Fruit fly (Drosophila melanogaster) whole organism, embryonic: ENCODE measurements around the gene Crg-1.

Experiments used
- Ada2b ChIP-seq: fragments of 200-800 bp; sonication (Bioruptor generic); IDR thresholded peaks from 2 replicates; pipeline ENCODE4 v1.3.6; 2022; ENCODE audit warnings: missing biosample characterization, missing genetic modification characterization
- CG10274 ChIP-seq: fragments of 200-800 bp; sonication (Bioruptor generic); optimal IDR thresholded peaks from 3 replicates; lab custom pipeline; 2017; ENCODE audit warnings: missing biosample characterization, mild to moderate bottlenecking, missing genetic modification characterization
- CG11247 ChIP-seq: fragments of 200-800 bp; sonication (Bioruptor generic); IDR thresholded peaks from 2 replicates; pipeline ENCODE4 v1.3.6; 2022; ENCODE audit warnings: missing biosample characterization, missing genetic modification characterization
- CG11723 ChIP-seq: fragments of 200-800 bp; sonication (Bioruptor generic); optimal IDR thresholded peaks from 2 replicates; lab custom pipeline; 2017; ENCODE audit warnings: missing biosample characterization, mild to moderate bottlenecking, missing genetic modification characterization
- CG12299 ChIP-seq: fragments of 200-800 bp; sonication (Bioruptor generic); optimal IDR thresholded peaks from 2 replicates; lab custom pipeline; 2018; ENCODE audit warnings: missing biosample characterization, mild to moderate bottlenecking, missing genetic modification characterization
- CG12391 ChIP-seq: fragments of 200-800 bp; sonication (Bioruptor generic); optimal IDR thresholded peaks from 3 replicates; lab custom pipeline; 2018; ENCODE audit warnings: missing biosample characterization, mild to moderate bottlenecking, missing genetic modification characterization, moderate library complexity
- CG13296 ChIP-seq: fragments of 200-800 bp; sonication (Bioruptor generic); optimal IDR thresholded peaks from 3 replicates; lab custom pipeline; 2018; ENCODE audit warnings: missing biosample characterization, mild to moderate bottlenecking, missing genetic modification characterization
- CG15073 ChIP-seq: fragments of 200-800 bp; sonication (Bioruptor generic); optimal IDR thresholded peaks from 2 replicates; lab custom pipeline; 2016; ENCODE audit warnings: missing biosample characterization, missing genetic modification characterization
- CG18262 ChIP-seq: fragments of 200-800 bp; optimal IDR thresholded peaks from 3 replicates; lab custom pipeline; 2019; ENCODE audit warnings: missing biosample characterization, mild to moderate bottlenecking, missing genetic modification characterization, moderate library complexity
- CG18599 ChIP-seq: fragments of 200-800 bp; sonication (Bioruptor generic); optimal IDR thresholded peaks from 3 replicates; lab custom pipeline; 2017; ENCODE audit warnings: missing biosample characterization, missing genetic modification characterization, mild to moderate bottlenecking, moderate library complexity, missing genetic modification reagents
- CG31441 ChIP-seq: fragments of 200-800 bp; sonication (Bioruptor generic); IDR thresholded peaks from 2 replicates; pipeline ENCODE4 v1.3.6; 2022; ENCODE audit warnings: missing biosample characterization, missing genetic modification characterization
- CG4424 ChIP-seq: fragments of 200-800 bp; sonication (Bioruptor generic); optimal IDR thresholded peaks from 3 replicates; lab custom pipeline; 2016; ENCODE audit warnings: missing biosample characterization, missing genetic modification characterization
- CG5180 ChIP-seq: fragments of 200-800 bp; sonication (Bioruptor generic); optimal IDR thresholded peaks from 3 replicates; lab custom pipeline; 2017; ENCODE audit warnings: missing biosample characterization, missing genetic modification characterization, mild to moderate bottlenecking, moderate library complexity, missing genetic modification reagents
- CG7357 ChIP-seq: fragments of 200-800 bp; sonication (Bioruptor generic); IDR thresholded peaks from 3 replicates; pipeline ENCODE4 v1.3.6; 2022; ENCODE audit warnings: missing biosample characterization, missing genetic modification characterization
- CG7372 ChIP-seq: fragments of 200-800 bp; sonication (Bioruptor generic); IDR thresholded peaks from 2 replicates; pipeline ENCODE4 v1.3.6; 2022; ENCODE audit warnings: missing biosample characterization, missing genetic modification characterization
- CG7786 ChIP-seq: fragments of 200-800 bp; sonication (Bioruptor generic); optimal IDR thresholded peaks from 2 replicates; lab custom pipeline; 2016; ENCODE audit warnings: missing biosample characterization, missing genetic modification characterization
- CG7839 ChIP-seq: fragments of 200-800 bp; sonication (Bioruptor generic); optimal IDR thresholded peaks from 3 replicates; lab custom pipeline; 2018; ENCODE audit warnings: missing biosample characterization, mild to moderate bottlenecking, missing genetic modification characterization, moderate library complexity
- CoRest ChIP-seq: fragments of 200-800 bp; sonication (Bioruptor generic); optimal IDR thresholded peaks from 3 replicates; lab custom pipeline; 2018; ENCODE audit warnings: missing biosample characterization, mild to moderate bottlenecking, missing genetic modification characterization, moderate library complexity
- Drgx ChIP-seq: fragments of 200-800 bp; sonication (Bioruptor generic); IDR thresholded peaks from 2 replicates; pipeline ENCODE4 v1.3.6; 2022; ENCODE audit warnings: missing biosample characterization, missing genetic modification characterization
- E2f1 ChIP-seq: fragments of 200-800 bp; sonication (Bioruptor generic); IDR thresholded peaks from 2 replicates; pipeline ENCODE4 v1.3.6; 2022; ENCODE audit warnings: missing biosample characterization, missing genetic modification characterization
- HLH3B ChIP-seq: fragments of 200-800 bp; sonication (Bioruptor generic); IDR thresholded peaks from 2 replicates; pipeline ENCODE4 v1.3.6; 2022; ENCODE audit warnings: missing biosample characterization, missing genetic modification characterization
- Hr51 ChIP-seq, 2 experiments: fragments of 200-800 bp; sonication (Bioruptor generic); optimal IDR thresholded peaks; 2 replicates in 1 of 2; 3 replicates in 1 of 2; lab custom pipeline; 2016 to 2018; ENCODE audit warnings: missing biosample characterization in 2 of 2, missing genetic modification characterization in 2 of 2, mild to moderate bottlenecking in 1 of 2, moderate library complexity in 1 of 2
- Med ChIP-seq: fragments of 200-800 bp; sonication (Bioruptor generic); peaks from one replicate; lab custom pipeline; 2016; ENCODE audit warnings: missing biosample characterization, missing genetic modification characterization, mild to moderate bottlenecking, inconsistent platforms, moderate library complexity
- NFAT ChIP-seq: fragments of 200-800 bp; sonication (Bioruptor generic); IDR thresholded peaks from 2 replicates; pipeline ENCODE4 v1.3.6; 2022; ENCODE audit warnings: missing biosample characterization, missing genetic modification characterization
- Rfx ChIP-seq: fragments of 200-800 bp; sonication (Bioruptor generic); IDR thresholded peaks from 2 replicates; pipeline ENCODE4 v1.3.6; 2022; ENCODE audit warnings: missing biosample characterization, missing genetic modification characterization
- Rx ChIP-seq: fragments of 200-800 bp; sonication (Bioruptor generic); IDR thresholded peaks from 2 replicates; pipeline ENCODE4 v1.3.6; 2022; ENCODE audit warnings: missing biosample characterization, missing genetic modification characterization
- Side ChIP-seq: fragments of 200-800 bp; sonication (Bioruptor generic); optimal IDR thresholded peaks from 2 replicates; lab custom pipeline; 2016; ENCODE audit warnings: missing biosample characterization, missing genetic modification characterization
- ap ChIP-seq: fragments of 200-800 bp; sonication (Bioruptor generic); IDR thresholded peaks from 2 replicates; pipeline ENCODE4 v1.3.6; 2022; ENCODE audit warnings: missing biosample characterization, missing genetic modification characterization
- caup ChIP-seq: fragments of 200-800 bp; sonication (Bioruptor generic); optimal IDR thresholded peaks from 3 replicates; lab custom pipeline; 2017; ENCODE audit warnings: missing biosample characterization, mild to moderate bottlenecking, missing genetic modification characterization, moderate library complexity; ENCODE audit not compliant: severe bottlenecking
- cg ChIP-seq: fragments of 200-800 bp; sonication (Bioruptor generic); optimal IDR thresholded peaks from 3 replicates; lab custom pipeline; 2019; ENCODE audit warnings: missing biosample characterization, mild to moderate bottlenecking, missing genetic modification characterization, moderate library complexity
- chif ChIP-seq, 2 experiments: fragments of 200-800 bp; sonication (Bioruptor generic); optimal IDR thresholded peaks; 3 replicates each; lab custom pipeline; 2016; ENCODE audit warnings: missing biosample characterization in 2 of 2, missing genetic modification characterization in 2 of 2
- corto ChIP-seq: fragments of 200-800 bp; sonication (Bioruptor generic); optimal IDR thresholded peaks from 2 replicates; lab custom pipeline; 2016; ENCODE audit warnings: missing biosample characterization, mild to moderate bottlenecking, missing genetic modification characterization, moderate library complexity
- crc ChIP-seq: fragments of 200-800 bp; sonication (Bioruptor generic); optimal IDR thresholded peaks from 2 replicates; lab custom pipeline; 2016; ENCODE audit warnings: missing biosample characterization, missing genetic modification characterization
- cwo ChIP-seq: fragments of 200-800 bp; sonication (Bioruptor generic); optimal IDR thresholded peaks from 3 replicates; lab custom pipeline; 2017; ENCODE audit warnings: missing biosample characterization, missing genetic modification characterization, mild to moderate bottlenecking, moderate library complexity, missing genetic modification reagents
- dysf ChIP-seq: fragments of 200-800 bp; sonication (Bioruptor generic); IDR thresholded peaks from 3 replicates; pipeline ENCODE4 v1.3.6; 2022; ENCODE audit warnings: missing biosample characterization, missing genetic modification characterization
- esg ChIP-seq: fragments of 200-800 bp; sonication (Bioruptor generic); conservative IDR thresholded peaks from 2 replicates; pipeline ENCODE4 v1.3.6; 2022; ENCODE audit warnings: missing biosample characterization, missing genetic modification characterization
- fd3F ChIP-seq: fragments of 200-800 bp; sonication (Bioruptor generic); optimal IDR thresholded peaks from 2 replicates; lab custom pipeline; 2018; ENCODE audit warnings: missing biosample characterization, mild to moderate bottlenecking, missing genetic modification characterization, moderate library complexity
- fd96Cb ChIP-seq: fragments of 200-800 bp; sonication (Bioruptor generic); optimal IDR thresholded peaks from 2 replicates; lab custom pipeline; 2018; ENCODE audit warnings: missing biosample characterization, mild to moderate bottlenecking, missing genetic modification characterization, moderate library complexity
- lab ChIP-seq: fragments of 200-800 bp; sonication (Bioruptor generic); optimal IDR thresholded peaks from 3 replicates; lab custom pipeline; 2017; ENCODE audit warnings: missing biosample characterization, missing genetic modification characterization, mild to moderate bottlenecking, moderate library complexity, missing genetic modification reagents
- lbe ChIP-seq: fragments of 200-800 bp; sonication (Bioruptor generic); optimal IDR thresholded peaks from 2 replicates; lab custom pipeline; 2016; ENCODE audit warnings: missing biosample characterization, mild to moderate bottlenecking, missing genetic modification characterization
- lilli ChIP-seq: fragments of 200-800 bp; sonication (Bioruptor generic); optimal IDR thresholded peaks from 3 replicates; lab custom pipeline; 2016; ENCODE audit warnings: missing biosample characterization, missing genetic modification characterization
- lmd ChIP-seq: fragments of 200-800 bp; sonication (Bioruptor generic); IDR thresholded peaks from 2 replicates; pipeline ENCODE4 v1.3.6; 2022; ENCODE audit warnings: missing biosample characterization, missing genetic modification characterization
- nmo ChIP-seq: fragments of 200-800 bp; sonication (Bioruptor generic); optimal IDR thresholded peaks from 2 replicates; lab custom pipeline; 2018; ENCODE audit warnings: missing biosample characterization, mild to moderate bottlenecking, missing genetic modification characterization, moderate library complexity
- row ChIP-seq: fragments of 200-800 bp; sonication (Bioruptor generic); IDR thresholded peaks from 3 replicates; pipeline ENCODE4 v1.3.6; 2022; ENCODE audit warnings: missing biosample characterization, missing genetic modification characterization
- sens ChIP-seq: fragments of 200-800 bp; sonication (Bioruptor generic); peaks from one replicate; lab custom pipeline; 2016; ENCODE audit warnings: missing biosample characterization, missing genetic modification characterization
- sima ChIP-seq: fragments of 200-800 bp; sonication (Bioruptor generic); optimal IDR thresholded peaks from 2 replicates; lab custom pipeline; 2016; ENCODE audit warnings: missing biosample characterization, missing genetic modification characterization
- sob ChIP-seq: fragments of 200-800 bp; sonication (Bioruptor generic); IDR thresholded peaks from 2 replicates; pipeline ENCODE4 v1.3.6; 2022; ENCODE audit warnings: missing biosample characterization, missing genetic modification characterization
- tap ChIP-seq: fragments of 200-800 bp; optimal IDR thresholded peaks from 3 replicates; lab custom pipeline; 2019; ENCODE audit warnings: missing biosample characterization, mild to moderate bottlenecking, missing genetic modification characterization, moderate library complexity
- zfh1 ChIP-seq: fragments of 200-800 bp; sonication (Bioruptor generic); IDR thresholded peaks from 3 replicates; pipeline ENCODE4 v1.3.6; 2022; ENCODE audit warnings: missing biosample characterization, missing genetic modification characterization

The Crg-1 gene

DNA sequence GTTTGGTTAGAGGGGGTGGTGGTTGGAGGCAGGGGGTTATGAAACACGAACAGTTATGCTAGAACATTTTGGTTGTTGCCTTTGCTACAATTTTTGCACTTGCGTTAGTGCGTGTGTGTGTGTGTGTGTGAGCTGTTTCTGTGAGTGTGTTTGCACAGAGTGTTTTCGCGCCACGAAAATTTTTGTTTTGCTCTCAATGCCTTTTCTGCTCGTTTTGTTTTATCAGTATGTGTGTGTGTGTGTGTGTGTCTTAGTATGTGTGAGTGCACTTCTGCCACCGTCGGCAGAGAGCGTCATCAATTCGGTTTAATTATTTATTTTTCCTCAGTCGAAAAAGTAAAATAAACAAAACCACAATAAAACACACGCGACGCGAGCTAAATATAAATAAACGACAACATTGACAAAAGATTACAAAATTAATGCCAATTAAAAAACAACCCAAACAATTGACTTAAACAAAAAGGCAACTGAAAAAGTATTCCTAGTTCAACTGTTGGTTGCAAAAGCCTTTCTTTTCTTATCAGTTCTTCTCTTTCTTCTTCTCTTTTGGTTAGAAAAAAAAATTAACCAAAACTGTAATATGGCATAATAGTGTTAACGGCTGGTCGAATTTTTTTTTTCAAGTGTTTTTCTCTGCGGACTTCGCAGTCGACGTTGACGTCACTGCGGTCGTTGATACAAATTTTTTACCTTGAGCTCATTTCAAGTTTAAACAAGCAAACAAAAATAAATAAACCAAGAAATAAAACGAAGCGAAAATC, 31.5 kb upstream of the Crg-1 start (continued):
- TF ChIP-seq lmd (GFP tag; lab: Robert Waterston, UW): peak; percentile 34; the same call in 1 of the 2 replicates
- TF ChIP-seq row (GFP tag; lab: Robert Waterston, UW): 0 out of 3 replicates have a peak, but pooled peaks have one; percentile 25
- TF ChIP-seq CG7372 (GFP tag; lab: Robert Waterston, UW): no peak
- peak; percentile 55 for TF ChIP-seq lab (GFP tag; lab: Kevin White, UChicago)
- no peak for TF ChIP-seq CG15073 (GFP tag; lab: Kevin White, UChicago)
- peak; percentile 9 for TF ChIP-seq fd96Cb
- peak; percentile 22 for TF ChIP-seq lilli (GFP tag; lab: Kevin White, UChicago)
- TF ChIP-seq CG11247 (GFP tag; lab: Robert Waterston, UW): no peak
- no peak for TF ChIP-seq sima (GFP tag; lab: Kevin White, UChicago)
- peak; percentile 65 for TF ChIP-seq lbe (GFP tag; lab: Kevin White, UChicago)
- peak; percentile 66 for TF ChIP-seq Drgx (GFP tag; lab: Robert Waterston, UW)
- TF ChIP-seq sens: peak; percentile 73
- TF ChIP-seq CG5180 (GFP tag; lab: Kevin White, UChicago): no peak
- TF ChIP-seq CG7786 (GFP tag; lab: Kevin White, UChicago): no peak
- peak; percentile 64 for TF ChIP-seq CG7839 (tag; lab: Kevin White, UChicago)
- TF ChIP-seq CG18262: peak; percentile 25
- TF ChIP-seq ap: no peak
- TF ChIP-seq NFAT (GFP tag; lab: Robert Waterston, UW): no peak
- TF ChIP-seq crc (GFP tag; lab: Kevin White, UChicago): peak; percentile 24
- TF ChIP-seq fd3F (GFP tag; lab: Kevin White, UChicago): peak; percentile 19
- peak; percentile 33; the same call in 1 of the 2 replicates for TF ChIP-seq CG31441 (GFP tag; lab: Robert Waterston, UW)
- TF ChIP-seq CG12391 (tag; lab: Kevin White, UChicago): peak; percentile 13
- TF ChIP-seq CoRest (tag; lab: Kevin White, UChicago): peak; percentile 27
- TF ChIP-seq Med (GFP tag; lab: Kevin White, UChicago): peak; percentile 77
- TF ChIP-seq CG12299 (tag; lab: Kevin White, UChicago): no peak
- TF ChIP-seq chif (GFP tag; optimal IDR thresholded peaks at IDR 0.05; lab: Kevin White, UChicago): peak in 1 of 2 experiments; percentile 41
- peak; percentile 44 for TF ChIP-seq CG13296
- TF ChIP-seq CG18599 (GFP tag; lab: Kevin White, UChicago): no peak
- peak; percentile 36; the same call in 1 of the 2 replicates for TF ChIP-seq Ada2b (GFP tag; lab: Robert Waterston, UW)
- TF ChIP-seq E2f1: peak; percentile 28; the same call in 1 of the 2 replicates
- no peak for TF ChIP-seq sob (GFP tag; lab: Robert Waterston, UW)
- TF ChIP-seq tap (tag; lab: Kevin White, UChicago): peak; percentile 10
- TF ChIP-seq Rfx (GFP tag; lab: Robert Waterston, UW): peak; percentile 30; the same call in 1 of the 2 replicates
- peak; percentile 55; the same call in 2 of the 3 replicates for TF ChIP-seq dysf (GFP tag; lab: Robert Waterston, UW)
- TF ChIP-seq cwo (GFP tag; lab: Kevin White, UChicago): peak; percentile 32
- no peak for TF ChIP-seq Rx (GFP tag; lab: Robert Waterston, UW)
- peak; percentile 14 for TF ChIP-seq Side
- TF ChIP-seq HLH3B: 0 out of 2 replicates have a peak, but pooled peaks have one; percentile 20
- peak; percentile 58 for TF ChIP-seq corto (GFP tag; lab: Kevin White, UChicago)
- TF ChIP-seq esg: no peak
- peak; percentile 63 for TF ChIP-seq cg (GFP tag; lab: Kevin White, UChicago)
- TF ChIP-seq Hr51 (GFP tag; optimal IDR thresholded peaks at IDR 0.05; lab: Kevin White, UChicago): peak in 1 of 2 experiments; percentile 49
- peak; percentile 11 for TF ChIP-seq nmo (GFP tag; lab: Kevin White, UChicago)
- no peak for TF ChIP-seq CG11723
- TF ChIP-seq CG10274 (GFP tag; lab: Kevin White, UChicago): peak; percentile 2
- TF ChIP-seq caup (GFP tag; lab: Kevin White, UChicago): peak; percentile 14
- TF ChIP-seq CG7357: no peak
- no peak for TF ChIP-seq CG4424 (GFP tag; lab: Kevin White, UChicago)
- no peak for TF ChIP-seq zfh1 (GFP tag; lab: Robert Waterston, UW)
